Worm (Caenorhabditis elegans) whole organism, L3 larva: ENCODE data around the gene F35F10.5.

Experiments used
- aly-2 ChIP-seq: fragments of 150-350 bp; optimal IDR thresholded peaks from 2 replicates; lab custom pipeline; 2014; ENCODE audit warnings: missing biosample characterization, missing genetic modification characterization
- ceh-82 ChIP-seq: fragments of 150-350 bp; optimal IDR thresholded peaks from 2 replicates; lab custom pipeline; 2014; ENCODE audit warnings: missing biosample characterization, missing genetic modification characterization
- egl-27 ChIP-seq: sonication (generic microtip); optimal IDR thresholded peaks from 4 replicates; lab custom pipeline; 2017; ENCODE audit warnings: missing biosample characterization, missing genetic modification reagents, missing genetic modification characterization
- jun-1 ChIP-seq: fragments of 150-350 bp; optimal IDR thresholded peaks from 2 replicates; lab custom pipeline; 2014; ENCODE audit warnings: missing biosample characterization, missing genetic modification reagents, missing genetic modification characterization
- nhr-25 ChIP-seq: sonication (generic microtip); optimal IDR thresholded peaks from 2 replicates; lab custom pipeline; 2017; ENCODE audit warnings: missing biosample characterization, missing genetic modification characterization
- nhr-43 ChIP-seq: sonication (generic microtip); optimal IDR thresholded peaks from 2 replicates; lab custom pipeline; 2016; ENCODE audit warnings: mild to moderate bottlenecking, missing genetic modification characterization, missing compliant biosample characterization; ENCODE audit not compliant: poor library complexity, severe bottlenecking

DNA sequence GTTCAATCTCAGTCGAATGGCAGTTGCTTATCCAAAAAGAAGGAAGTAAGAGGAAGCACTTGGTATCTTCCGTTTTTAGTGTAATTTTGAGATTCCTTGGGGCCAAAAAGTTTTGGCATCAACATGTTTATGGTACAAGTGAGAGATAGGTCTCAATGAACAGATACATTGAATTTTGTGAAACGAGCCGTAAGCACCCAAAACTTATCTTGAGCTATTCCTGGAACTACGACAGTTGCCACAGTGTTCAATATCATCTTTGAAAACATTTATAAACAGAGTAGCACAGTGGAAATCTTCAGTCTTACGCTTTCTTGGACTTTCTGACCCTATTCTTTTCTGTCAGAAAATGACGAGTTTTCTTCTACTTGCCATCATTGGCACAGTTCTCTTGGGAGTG, 9.7 kb upstream of the F35F10.5 start, which contains the start of gene T28A11.3:
- TF ChIP-seq nhr-43 (no peak), jun-1 (tag; lab: Kevin White, UChicago) (no peak), ceh-82 (tag; lab: Kevin White, UChicago) (no peak), egl-27 (tag; lab: Kevin White, UChicago) (no peak), aly-2 (no peak), nhr-25 (tag; lab: Kevin White, UChicago) (no peak)
